Fruit fly (Drosophila melanogaster): ENCODE measurements around the gene mamo.

- no peak for TF ChIP-seq Hr96 (GFP tag; optimal IDR thresholded peaks at IDR 0.05)
- no peak for TF ChIP-seq CG7045 (GFP tag; optimal IDR thresholded peaks at IDR 0.05)
- no peak for TF ChIP-seq ovo (GFP tag; optimal IDR thresholded peaks at IDR 0.05)
- no peak for TF ChIP-seq Mnt (GFP tag; optimal IDR thresholded peaks at IDR 0.05)
- TF ChIP-seq toe (GFP tag; optimal IDR thresholded peaks at IDR 0.05), result no peak
- no peak for TF ChIP-seq CG1620 (GFP tag; optimal IDR thresholded peaks at IDR 0.05)
- TF ChIP-seq tj (GFP tag; optimal IDR thresholded peaks at IDR 0.05), result no peak
- TF ChIP-seq pad (GFP tag; optimal IDR thresholded peaks at IDR 0.05), result no peak
- no peak for TF ChIP-seq Crg-1 (GFP tag; optimal IDR thresholded peaks at IDR 0.05)
Measured at dm6 chrX:14014678-14015444, 24.5 kb upstream of the mamo start.

Measured in whole organism, adult.